Fruit fly (Drosophila melanogaster) whole organism: ENCODE data around the gene eEF1delta.

Source experiments
- CG8478 ChIP-seq: fragments of >200 bp; optimal IDR thresholded peaks from 2 replicates; lab custom pipeline; 2018; ENCODE audit warnings: inconsistent platforms
- psq ChIP-seq: fragments of >200 bp; optimal IDR thresholded peaks from 2 replicates; lab custom pipeline; 2017

- TF ChIP-seq psq (no peak), CG8478 (lab: Kevin White, UChicago) (no peak)
Observed at dm6 chr2L:10232827-10233226, 520 bp downstream of the eEF1delta start.
